Worm (Caenorhabditis elegans): Measurements from ENCODE around the gene col-157.

Gene col-157

ce11 chrV:11490382-11490781 is 6.5 kb downstream of the col-157 start, which contains the start of gene dhs-19:
Gene dhs-19 (minus strand): TSS chrV:11490482.
- TF ChIP-seq hlh-6 (tag; optimal IDR thresholded peaks at IDR 0.05) (no peak), ets-4 (tag; optimal IDR thresholded peaks at IDR 0.05) (no peak), ceh-34 (tag; optimal IDR thresholded peaks at IDR 0.05) (no peak), C38D4.7 (GFP tag; optimal IDR thresholded peaks at IDR 0.05) (no peak)

- no peak for TF ChIP-seq lim-6 (tag; optimal IDR thresholded peaks at IDR 0.05)
- no peak for TF ChIP-seq ceh-22 (tag; optimal IDR thresholded peaks at IDR 0.05)
- no peak for TF ChIP-seq gmeb-2 (tag; optimal IDR thresholded peaks at IDR 0.05)
- no peak for TF ChIP-seq ceh-34 (tag; optimal IDR thresholded peaks at IDR 0.05)
- no peak for TF ChIP-seq zip-5 (tag; optimal IDR thresholded peaks at IDR 0.05)
- no peak for TF ChIP-seq nhr-11 (tag; optimal IDR thresholded peaks at IDR 0.05)
- TF ChIP-seq ceh-31 (tag; optimal IDR thresholded peaks at IDR 0.05) = no peak
- TF ChIP-seq ceh-30 (tag; optimal IDR thresholded peaks at IDR 0.05) = no peak
- TF ChIP-seq ahr-1 (tag; optimal IDR thresholded peaks at IDR 0.05) = no peak
- TF ChIP-seq unc-86 (tag; optimal IDR thresholded peaks at IDR 0.05) = no peak
- TF ChIP-seq F13H6.1 (tag; optimal IDR thresholded peaks at IDR 0.05) = no peak
- TF ChIP-seq dve-1 (tag; optimal IDR thresholded peaks at IDR 0.05) = no peak
- TF ChIP-seq hlh-6 (tag; optimal IDR thresholded peaks at IDR 0.05) = no peak
- TF ChIP-seq npax-4 (tag; optimal IDR thresholded peaks at IDR 0.05) = no peak
Measured at ce11 chrV:11492456-11492855, 8.6 kb downstream of the col-157 start, which contains the start of gene T11F9.21. Gene T11F9.21 (plus strand): TSS chrV:11492756.

ce11 chrV:11496283-11496682 is 12.4 kb downstream of the col-157 start, which contains the start of gene htrl-1:
Gene htrl-1 (minus strand): TSS chrV:11496383.
- TF ChIP-seq hlh-6 (tag; optimal IDR thresholded peaks at IDR 0.05) (no peak), ceh-45 (GFP tag; IDR thresholded peaks at IDR 0.05) (no peak), lim-6 (tag; optimal IDR thresholded peaks at IDR 0.05) (no peak), ttx-3 (tag; optimal IDR thresholded peaks at IDR 0.05) (no peak), pha-2 (tag; optimal IDR thresholded peaks at IDR 0.05) (no peak)

- TF ChIP-seq unc-3 (GFP tag; conservative IDR thresholded peaks at IDR 0.05) (no peak), unc-3 (tag; optimal IDR thresholded peaks at IDR 0.05) (no peak), madf-2 (tag; optimal IDR thresholded peaks at IDR 0.05) (no peak), ceh-24 (tag; optimal IDR thresholded peaks at IDR 0.05) (no peak), ama-1 (optimal IDR thresholded peaks at IDR 0.05) (no peak), odd-2 (tag; optimal IDR thresholded peaks at IDR 0.05) (no peak), sox-4 (tag; optimal IDR thresholded peaks at IDR 0.05) (no peak), Y22D7AL.16 (tag; optimal IDR thresholded peaks at IDR 0.05) (no peak), syd-9 (tag; optimal IDR thresholded peaks at IDR 0.05) (no peak), ceh-45 (GFP tag; IDR thresholded peaks at IDR 0.05) (no peak), unc-86 (tag; optimal IDR thresholded peaks at IDR 0.05) (no peak), pros-1 (tag; optimal IDR thresholded peaks at IDR 0.05) (no peak), mec-3 (tag; optimal IDR thresholded peaks at IDR 0.05; ENCODE audit: borderline replicate concordance) (no peak), ceh-2 (tag; optimal IDR thresholded peaks at IDR 0.05) (no peak), hlh-6 (tag; optimal IDR thresholded peaks at IDR 0.05) (no peak), ref-2 (tag; optimal IDR thresholded peaks at IDR 0.05) (no peak), dve-1 (tag; optimal IDR thresholded peaks at IDR 0.05) (no peak), rnt-1 (tag; optimal IDR thresholded peaks at IDR 0.05) (no peak), ceh-19 (GFP tag; optimal IDR thresholded peaks at IDR 0.05) (no peak), unc-42 (tag; optimal IDR thresholded peaks at IDR 0.05) (no peak)
Measured at ce11 chrV:11497475-11497874, 13.6 kb downstream of the col-157 start.

ce11 chrV:11499786-11500185 is 15.9 kb downstream of the col-157 start:
- no peak for TF ChIP-seq hlh-6 (tag; optimal IDR thresholded peaks at IDR 0.05)
- no peak for TF ChIP-seq rnt-1 (tag; optimal IDR thresholded peaks at IDR 0.05)
